Fruit fly (Drosophila melanogaster): ENCODE results near the gene EloA.

Gene EloA

DNA sequence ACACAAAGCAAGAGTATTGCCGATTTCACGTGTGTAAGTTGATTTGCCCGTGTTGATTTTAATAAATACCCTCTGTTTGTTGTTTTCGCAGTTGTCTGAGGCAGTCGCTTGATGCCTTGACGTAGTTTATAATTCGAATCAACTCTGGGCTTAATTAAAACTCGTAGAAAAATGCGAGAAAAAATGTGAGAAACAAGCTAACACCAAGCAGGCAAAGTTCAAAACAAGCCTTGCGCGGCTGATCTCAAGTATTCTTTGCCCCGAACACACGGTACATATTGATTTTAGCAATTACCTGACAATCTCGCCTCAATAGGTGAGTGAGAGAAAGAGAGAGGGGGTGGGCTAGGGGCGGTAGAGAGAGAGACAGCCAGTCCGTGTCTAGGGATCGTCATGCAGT lies 26.1 kb upstream of the EloA start (continued):
- TF ChIP-seq Awh (GFP tag; IDR thresholded peaks at IDR 0.05) (no peak), Atf-2 (GFP tag; optimal IDR thresholded peaks at IDR 0.05) (no peak), ttk (GFP tag; IDR thresholded peaks at IDR 0.05) (no peak), CG8290 (GFP tag; optimal IDR thresholded peaks at IDR 0.05) (no peak), CG8290 (tag; optimal IDR thresholded peaks at IDR 0.05) (peak in 1 of 2 experiments; percentile 76), NFAT (GFP tag; IDR thresholded peaks at IDR 0.05) (peak; percentile 50), Fer3 (tag; optimal IDR thresholded peaks at IDR 0.05) (peak; percentile 42), twi (tag; optimal IDR thresholded peaks at IDR 0.05) (no peak), CG1832 (GFP tag; optimal IDR thresholded peaks at IDR 0.05) (no peak), CG4707 (GFP tag; optimal IDR thresholded peaks at IDR 0.05) (no peak), CG3407 (GFP tag; optimal IDR thresholded peaks at IDR 0.05) (peak; percentile 11), CG11696 (GFP tag; IDR thresholded peaks at IDR 0.05) (peak; percentile 54; the same call in 1 of the 2 replicates), CG33557 (GFP tag; optimal IDR thresholded peaks at IDR 0.05) (peak; percentile 17), Fer2 (tag; optimal IDR thresholded peaks at IDR 0.05) (peak; percentile 42), Abd-B (GFP tag; optimal IDR thresholded peaks at IDR 0.05) (no peak), Six4 (GFP tag; optimal IDR thresholded peaks at IDR 0.05) (no peak), ftz-f1 (GFP tag; optimal IDR thresholded peaks at IDR 0.05) (no peak), gce (GFP tag; IDR thresholded peaks at IDR 0.05) (no peak), D19B (GFP tag; optimal IDR thresholded peaks at IDR 0.05) (peak; percentile 64), tup (GFP tag; optimal IDR thresholded peaks at IDR 0.05) (peak; percentile 13), CG12769 (tag; optimal IDR thresholded peaks at IDR 0.05) (peak; percentile 72), sr (GFP tag; IDR thresholded peaks at IDR 0.05) (no peak), CG17568 (GFP tag; optimal IDR thresholded peaks at IDR 0.05) (peak; percentile 44), Hr39 (optimal IDR thresholded peaks at IDR 0.05) (no peak), grau (tag; optimal IDR thresholded peaks at IDR 0.05) (peak; percentile 13), CrebB (tag; optimal IDR thresholded peaks at IDR 0.05) (peak; percentile 18), tll (GFP tag; optimal IDR thresholded peaks at IDR 0.05) (no peak), Myb (GFP tag; optimal IDR thresholded peaks at IDR 0.05) (peak; percentile 17)

DNA sequence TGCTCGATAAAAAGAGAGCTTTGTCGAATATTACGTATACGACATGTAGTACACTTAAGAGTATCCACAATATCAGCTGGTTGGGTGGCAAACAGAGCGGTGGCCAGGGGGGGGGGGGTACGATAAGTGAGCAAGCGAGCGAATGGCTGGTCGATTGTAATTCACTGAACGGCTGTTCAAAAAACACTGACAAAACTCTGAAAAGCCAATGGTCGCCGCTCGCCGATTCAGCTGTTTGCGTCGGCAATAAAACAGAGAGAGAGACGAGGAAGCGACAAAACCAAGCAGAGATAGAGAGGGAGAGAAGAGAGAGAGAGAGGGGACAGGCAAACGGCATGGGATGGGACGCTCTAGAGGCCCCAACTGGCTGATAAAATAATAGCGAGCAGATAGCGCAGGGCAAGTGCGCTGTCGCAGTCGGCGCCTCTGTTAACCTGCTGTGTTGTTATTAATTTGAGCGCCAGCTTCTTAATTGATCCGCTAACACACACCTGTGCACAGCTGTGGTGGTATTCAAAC lies 24.8 kb upstream of the EloA start, which contains the start of gene cnc:
TSS of gene cnc (minus strand) at position 191 of the 519 bp plus-strand sequence.
- TF ChIP-seq sr (GFP tag; IDR thresholded peaks at IDR 0.05) (no peak; the same call in 2 of the 3 replicates), CG6854 (GFP tag; optimal IDR thresholded peaks at IDR 0.05) (peak; percentile 16), Dp (GFP tag; optimal IDR thresholded peaks at IDR 0.05) (no peak), Dref (GFP tag; IDR thresholded peaks at IDR 0.05) (no peak), CG17359 (tag; optimal IDR thresholded peaks at IDR 0.05) (no peak), zfh2 (GFP tag; optimal IDR thresholded peaks at IDR 0.05) (no peak), NfI (GFP tag; optimal IDR thresholded peaks at IDR 0.05) (no peak), gcm2 (GFP tag; optimal IDR thresholded peaks at IDR 0.05) (no peak), CG4854 (GFP tag; optimal IDR thresholded peaks at IDR 0.05) (no peak), tin (GFP tag; optimal IDR thresholded peaks at IDR 0.05) (no peak), CG4820 (GFP tag; optimal IDR thresholded peaks at IDR 0.05) (no peak), NK7.1 (GFP tag; optimal IDR thresholded peaks at IDR 0.05) (no peak), CG12659 (GFP tag; optimal IDR thresholded peaks at IDR 0.05) (no peak), run (tag; optimal IDR thresholded peaks at IDR 0.05) (no peak), CG11085 (GFP tag; IDR thresholded peaks at IDR 0.05) (no peak), dan (GFP tag; IDR thresholded peaks at IDR 0.05) (no peak), CG32767 (GFP tag; IDR thresholded peaks at IDR 0.05) (no peak), otp (GFP tag; IDR thresholded peaks at IDR 0.05) (no peak), CG2116 (GFP tag; optimal IDR thresholded peaks at IDR 0.05) (no peak), CG3065 (GFP tag; optimal IDR thresholded peaks at IDR 0.05) (no peak), ac (GFP tag; optimal IDR thresholded peaks at IDR 0.05) (no peak), CG18011 (GFP tag; optimal IDR thresholded peaks at IDR 0.05) (peak; percentile 41), H2.0 (GFP tag; IDR thresholded peaks at IDR 0.05) (no peak), CG12219 (GFP tag; optimal IDR thresholded peaks at IDR 0.05) (peak; percentile 26), CG9727 (GFP tag; optimal IDR thresholded peaks at IDR 0.05) (no peak), CG15601 (tag; optimal IDR thresholded peaks at IDR 0.05) (peak; percentile 0)
